Worm (Caenorhabditis elegans) whole organism, early embryonic: ENCODE data around the gene F13E6.2.

Experiments used
- B0310.2 ChIP-seq: sonication (generic microtip); optimal IDR thresholded peaks from 2 replicates; lab custom pipeline; 2016; ENCODE audit warnings: mild to moderate bottlenecking, missing genetic modification characterization, missing compliant biosample characterization
- F13C5.2 ChIP-seq: sonication (generic microtip); optimal IDR thresholded peaks from 2 replicates; lab custom pipeline; 2017; ENCODE audit warnings: mild to moderate bottlenecking, missing genetic modification characterization, inconsistent platforms, missing compliant biosample characterization
- aly-1 ChIP-seq: sonication (generic microtip); optimal IDR thresholded peaks from 2 replicates; lab custom pipeline; 2016; ENCODE audit warnings: missing genetic modification characterization, missing compliant biosample characterization
- ama-1 ChIP-seq: fragments of 150-350 bp; optimal IDR thresholded peaks from 2 replicates; lab custom pipeline; 2014
- ceh-13 ChIP-seq: fragments of 200-800 bp; sonication (Bioruptor generic); optimal IDR thresholded peaks from 2 replicates; lab custom pipeline; 2018; ENCODE audit warnings: mild to moderate bottlenecking, missing genetic modification characterization, missing compliant biosample characterization
- ceh-36 ChIP-seq: sonication (generic microtip); optimal IDR thresholded peaks from 2 replicates; lab custom pipeline; 2016; ENCODE audit warnings: missing genetic modification characterization, inconsistent platforms, missing compliant biosample characterization
- ets-7 ChIP-seq: sonication (generic microtip); optimal IDR thresholded peaks from 2 replicates; lab custom pipeline; 2016; ENCODE audit warnings: missing genotype, missing genetic modification characterization, missing compliant biosample characterization
- flt-1 ChIP-seq: fragments of 200-800 bp; sonication (Bioruptor generic); IDR thresholded peaks from 2 replicates; pipeline ENCODE4 v1.3.6; 2022; ENCODE audit warnings: missing genetic modification characterization, missing compliant biosample characterization
- hmbx-1 ChIP-seq: sonication (generic microtip); optimal IDR thresholded peaks from 2 replicates; lab custom pipeline; 2016; ENCODE audit warnings: mild to moderate bottlenecking, missing genetic modification characterization, missing compliant biosample characterization
- hmg-4 ChIP-seq: fragments of 200-800 bp; sonication (Bioruptor generic); optimal IDR thresholded peaks from 2 replicates; lab custom pipeline; 2018; ENCODE audit warnings: mild to moderate bottlenecking, missing genetic modification characterization, missing compliant biosample characterization
- pes-1 ChIP-seq: fragments of 200-800 bp; sonication (Bioruptor generic); IDR thresholded peaks from 2 replicates; pipeline ENCODE4 v1.3.6; 2022; ENCODE audit warnings: missing genetic modification reagents, missing genetic modification characterization, missing compliant biosample characterization
- sea-1 ChIP-seq: fragments of 200-800 bp; sonication (Bioruptor generic); conservative IDR thresholded peaks from 2 replicates; pipeline ENCODE4 v1.3.6; 2022; ENCODE audit warnings: missing genetic modification characterization, missing compliant biosample characterization
- tbx-37 ChIP-seq: fragments of 200-800 bp; sonication (Bioruptor generic); conservative IDR thresholded peaks from 2 replicates; pipeline ENCODE4 v1.3.6; 2022; ENCODE audit warnings: missing genetic modification reagents, missing genetic modification characterization, missing compliant biosample characterization

ce11 chrX:10679193-10679592 is 5.1 kb upstream of the F13E6.2 start:
- TF ChIP-seq ceh-13 (GFP tag; lab: Kevin White, UChicago) (no peak), ceh-36 (tag; lab: Kevin White, UChicago) (no peak), ama-1 (lab: Kevin White, UChicago) (no peak), tbx-37 (GFP tag; lab: Robert Waterston, UW) (no peak), flt-1 (no peak), F13C5.2 (tag; lab: Kevin White, UChicago) (no peak), B0310.2 (tag; lab: Kevin White, UChicago) (no peak), sea-1 (no peak), ets-7 (tag; lab: Kevin White, UChicago) (no peak), hmg-4 (no peak), pes-1 (GFP tag; lab: Robert Waterston, UW) (no peak), hmbx-1 (no peak), aly-1 (tag; lab: Kevin White, UChicago) (no peak)
